Fruit fly (Drosophila melanogaster): ENCODE measurements around the gene CG17145.

Gene CG17145

dm6 chr3L:20265514-20265913 lies 43.9 kb downstream of the CG17145 start, which contains the start of gene CG32228:
CG32228 (plus strand) TSS chr3L:20265814.
- no peak for TF ChIP-seq CG13204 (GFP tag; optimal IDR thresholded peaks at IDR 0.05)
- no peak for TF ChIP-seq CG9948 (tag; optimal IDR thresholded peaks at IDR 0.05)
- no peak for TF ChIP-seq rn (GFP tag; IDR thresholded peaks at IDR 0.05)
- no peak for TF ChIP-seq D1 (tag; optimal IDR thresholded peaks at IDR 0.05)
- TF ChIP-seq Pif1B (GFP tag; optimal IDR thresholded peaks at IDR 0.05): no peak
- no peak for TF ChIP-seq CG15710 (tag; optimal IDR thresholded peaks at IDR 0.05)
- no peak for TF ChIP-seq CG17806 (tag; optimal IDR thresholded peaks at IDR 0.05)
- no peak for TF ChIP-seq Ets98B (GFP tag; IDR thresholded peaks at IDR 0.05)
- no peak for TF ChIP-seq CG34367 (tag; optimal IDR thresholded peaks at IDR 0.05)

Data from whole organism, pupa.